Fruit fly (Drosophila melanogaster): ENCODE measurements around the gene GAA1.

dm6 chrX:5865051-5865450, 8.1 kb downstream of the GAA1 start, which contains the start of gene CG43137:
- no peak for TF ChIP-seq CG6163 (GFP tag; IDR thresholded peaks at IDR 0.05)
- TF ChIP-seq CG32006 (GFP tag; optimal IDR thresholded peaks at IDR 0.05), result no peak
- TF ChIP-seq vri (GFP tag; optimal IDR thresholded peaks at IDR 0.05), result no peak
- TF ChIP-seq Hr39 (GFP tag; optimal IDR thresholded peaks at IDR 0.05), result no peak
- TF ChIP-seq salr (GFP tag; optimal IDR thresholded peaks at IDR 0.05), result no peak
- TF ChIP-seq CG10631 (GFP tag; optimal IDR thresholded peaks at IDR 0.05), result no peak
- no peak for TF ChIP-seq topi (GFP tag; optimal IDR thresholded peaks at IDR 0.05)
- no peak for TF ChIP-seq svp (GFP tag)
- no peak for TF ChIP-seq CG34406 (GFP tag; optimal IDR thresholded peaks at IDR 0.05)
- TF ChIP-seq net (GFP tag; optimal IDR thresholded peaks at IDR 0.05), result no peak
